Worm (Caenorhabditis elegans) whole organism, early embryonic: ENCODE data around the gene F38E1.3.

ENCODE experiments used
- ama-1 ChIP-seq: fragments of 150-350 bp; optimal IDR thresholded peaks from 2 replicates; lab custom pipeline; 2014
- ets-7 ChIP-seq: sonication (generic microtip); optimal IDR thresholded peaks from 2 replicates; lab custom pipeline; 2016; ENCODE audit warnings: missing genotype, missing genetic modification characterization, missing compliant biosample characterization

DNA sequence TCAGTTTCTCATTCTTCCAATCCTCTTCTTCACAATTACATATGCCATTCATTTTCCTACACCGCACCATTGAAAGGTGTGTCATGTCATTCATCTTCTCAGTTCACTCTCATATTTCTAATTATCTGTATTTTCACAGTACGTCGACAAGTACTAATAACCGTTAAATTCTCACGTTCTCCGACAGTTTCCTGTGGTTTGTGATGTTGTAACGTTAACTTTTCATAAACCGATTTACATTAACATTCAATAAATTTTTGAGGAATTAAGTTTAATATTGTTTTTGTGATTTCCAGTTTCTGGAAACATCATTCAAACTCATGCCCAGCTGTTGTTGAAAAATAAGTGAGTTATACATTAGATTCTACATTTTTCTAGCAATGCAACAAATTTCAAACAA, 41.6 kb upstream of the F38E1.3 start, which contains the start of gene tmd-2:
- no peak for TF ChIP-seq ama-1 (lab: Kevin White, UChicago)
- TF ChIP-seq ets-7 (tag; lab: Kevin White, UChicago): no peak
